Fruit fly (Drosophila melanogaster): Measurements from ENCODE around the gene CG5157.

CG5157 gene

dm6 chr3L:16157251-16158190 lies 19.8 kb upstream of the CG5157 start:
- no peak for TF ChIP-seq CG17801 (GFP tag; optimal IDR thresholded peaks at IDR 0.05; ENCODE audit: partially characterized antibody)

DNA sequence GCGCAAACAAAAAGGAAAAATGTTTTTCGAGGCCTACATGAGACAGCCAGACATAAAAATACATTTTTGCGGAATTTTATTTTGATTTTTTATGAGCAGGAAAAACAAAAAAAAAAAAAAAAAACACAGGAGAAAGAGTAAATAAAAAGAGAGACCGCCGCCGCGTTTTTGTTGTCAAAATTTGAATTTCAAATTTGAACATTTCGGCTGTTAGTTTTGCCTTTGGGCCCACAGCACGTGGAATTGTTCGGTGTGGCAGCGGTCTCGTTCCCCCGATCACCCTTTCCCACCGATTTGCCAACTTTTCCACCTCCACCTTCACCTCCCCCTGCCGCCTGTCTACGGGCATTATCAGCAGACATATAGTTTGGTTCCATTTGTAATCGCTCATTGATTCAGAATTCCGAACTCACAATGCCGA lies 19.1 kb upstream of the CG5157 start:
- no peak for TF ChIP-seq CG17801 (GFP tag; optimal IDR thresholded peaks at IDR 0.05; ENCODE audit: partially characterized antibody)

dm6 chr3L:16155547-16155946 lies 17.9 kb upstream of the CG5157 start:
- TF ChIP-seq CG17801 (GFP tag; optimal IDR thresholded peaks at IDR 0.05; ENCODE audit: partially characterized antibody): no peak

DNA sequence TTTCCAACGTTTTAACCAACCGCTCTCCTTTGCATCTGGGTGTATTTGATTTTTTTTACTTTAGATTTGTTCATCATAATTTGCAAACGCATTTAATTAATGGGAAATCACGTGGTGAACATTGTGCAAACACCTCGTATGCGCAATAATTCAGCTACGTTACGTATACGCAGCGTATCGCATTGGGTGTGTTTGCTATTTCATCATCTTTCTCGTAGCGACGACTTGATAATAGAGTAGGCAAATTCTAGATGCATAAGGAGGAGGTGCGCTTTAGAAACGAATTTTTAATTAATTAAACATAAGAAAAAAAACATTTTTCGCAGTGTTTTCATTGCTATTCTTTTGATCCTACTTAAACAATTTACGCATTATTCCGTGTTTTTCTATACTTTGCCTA lies 16.0 kb upstream of the CG5157 start:
- no peak for TF ChIP-seq CG17801 (GFP tag; optimal IDR thresholded peaks at IDR 0.05; ENCODE audit: partially characterized antibody)

- TF ChIP-seq CG17801 (GFP tag; optimal IDR thresholded peaks at IDR 0.05; ENCODE audit: partially characterized antibody): no peak
Measured at dm6 chr3L:16153089-16153488, 15.4 kb upstream of the CG5157 start.

DNA sequence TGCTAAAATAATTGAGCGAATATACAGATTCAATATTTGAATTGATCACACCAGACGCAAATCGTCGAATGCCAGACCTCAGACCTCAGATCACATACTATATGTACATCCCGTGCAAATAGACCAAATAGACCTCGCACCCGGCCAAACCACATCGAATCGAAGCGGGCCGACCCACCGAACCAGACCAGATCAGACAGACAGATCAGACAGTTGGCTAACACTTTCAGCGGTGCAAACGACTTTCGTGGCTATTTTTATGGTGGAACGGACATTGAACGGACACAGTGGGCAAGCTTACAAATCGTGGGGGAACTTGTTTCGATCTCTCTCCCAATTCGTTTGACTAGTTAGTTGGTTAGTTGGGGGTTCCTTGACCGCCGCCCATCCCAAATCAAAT lies 14.1 kb upstream of the CG5157 start:
- TF ChIP-seq CG17801 (GFP tag; optimal IDR thresholded peaks at IDR 0.05; ENCODE audit: partially characterized antibody): no peak

- no peak for TF ChIP-seq CG17801 (GFP tag; optimal IDR thresholded peaks at IDR 0.05; ENCODE audit: partially characterized antibody)
Measured at dm6 chr3L:16150850-16151515, 13.3 kb upstream of the CG5157 start.

- no peak for TF ChIP-seq CG17801 (GFP tag; optimal IDR thresholded peaks at IDR 0.05; ENCODE audit: partially characterized antibody)
Measured at dm6 chr3L:16150161-16150538, 12.5 kb upstream of the CG5157 start.

- TF ChIP-seq CG17801 (GFP tag; optimal IDR thresholded peaks at IDR 0.05; ENCODE audit: partially characterized antibody): no peak
Measured at dm6 chr3L:16149418-16150160, 11.9 kb upstream of the CG5157 start.

dm6 chr3L:16147819-16148236 lies 10.1 kb upstream of the CG5157 start:
- TF ChIP-seq CG17801 (GFP tag; optimal IDR thresholded peaks at IDR 0.05; ENCODE audit: partially characterized antibody): no peak

- TF ChIP-seq CG17801 (GFP tag; optimal IDR thresholded peaks at IDR 0.05; ENCODE audit: partially characterized antibody): no peak
Measured at dm6 chr3L:16147325-16147724, 9.6 kb upstream of the CG5157 start.

dm6 chr3L:16146539-16146934 lies 8.9 kb upstream of the CG5157 start:
- TF ChIP-seq CG17801 (GFP tag; optimal IDR thresholded peaks at IDR 0.05; ENCODE audit: partially characterized antibody): no peak

dm6 chr3L:16145931-16146538 lies 8.4 kb upstream of the CG5157 start:
- TF ChIP-seq CG17801 (GFP tag; optimal IDR thresholded peaks at IDR 0.05; ENCODE audit: partially characterized antibody): no peak

dm6 chr3L:16145282-16145681 lies 7.6 kb upstream of the CG5157 start:
- TF ChIP-seq CG17801 (GFP tag; optimal IDR thresholded peaks at IDR 0.05; ENCODE audit: partially characterized antibody): no peak
